Worm (Caenorhabditis elegans): Measurements from ENCODE around the gene faah-5.

Gene faah-5

DNA sequence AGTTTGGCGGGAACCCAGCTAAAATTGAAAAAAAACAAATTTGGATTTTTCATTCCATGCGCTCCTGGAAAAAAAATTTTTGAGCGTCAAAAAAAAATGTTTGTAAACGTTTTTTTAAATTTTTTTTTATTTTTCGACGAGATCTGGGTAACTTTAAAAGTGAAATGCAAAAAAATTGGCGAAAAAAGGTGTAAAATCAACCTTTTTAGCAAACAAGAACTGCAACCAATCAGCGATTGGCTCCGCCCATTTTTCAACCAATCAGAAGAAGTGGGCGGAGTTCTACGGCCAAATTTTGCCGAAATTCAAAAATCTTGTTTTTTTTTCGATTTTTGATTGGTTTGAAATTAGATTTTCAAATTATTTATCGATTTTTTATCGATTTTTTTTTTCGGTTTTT, 4.3 kb upstream of the faah-5 start:
- TF ChIP-seq daf-16 (GFP tag; optimal IDR thresholded peaks at IDR 0.05) (no peak), daf-16 (tag; optimal IDR thresholded peaks at IDR 0.05) (no peak), ceh-28 (tag; optimal IDR thresholded peaks at IDR 0.05) (peak; percentile 3), lin-39 (tag; optimal IDR thresholded peaks at IDR 0.05) (no peak)

DNA sequence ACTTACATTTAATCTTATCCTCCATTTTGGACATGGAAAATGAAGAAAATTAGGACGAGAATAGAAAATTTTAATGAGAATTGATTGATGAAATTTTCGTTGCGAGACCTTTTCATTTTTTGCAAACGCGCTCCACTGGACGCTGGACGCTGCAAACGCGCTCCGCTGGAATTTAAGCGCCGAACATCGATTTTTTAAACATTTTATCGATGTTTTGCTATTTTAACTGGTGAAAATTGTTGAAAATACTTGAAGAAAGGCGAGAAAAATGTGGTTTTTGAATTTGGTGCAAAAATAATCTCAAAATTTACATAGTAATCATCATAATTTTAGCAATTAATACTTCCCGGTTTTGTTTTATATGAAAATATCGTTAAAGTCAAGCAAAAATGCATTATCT, 1.7 kb upstream of the faah-5 start, which contains the start of gene Y56A3A.41:
Y56A3A.41 (minus strand) TSS at position 101 of the 400 bp plus-strand sequence.
- TF ChIP-seq ceh-20 (GFP tag; IDR thresholded peaks at IDR 0.05): no peak

- peak; percentile 81 for TF ChIP-seq set-16 (GFP tag; IDR thresholded peaks at IDR 0.05)
Measured at ce11 chrIII:11883694-11884093, 7.5 kb downstream of the faah-5 start, which contains the start of gene fbxb-22. Gene fbxb-22, minus strand, starts transcription at chrIII:11883754.

DNA sequence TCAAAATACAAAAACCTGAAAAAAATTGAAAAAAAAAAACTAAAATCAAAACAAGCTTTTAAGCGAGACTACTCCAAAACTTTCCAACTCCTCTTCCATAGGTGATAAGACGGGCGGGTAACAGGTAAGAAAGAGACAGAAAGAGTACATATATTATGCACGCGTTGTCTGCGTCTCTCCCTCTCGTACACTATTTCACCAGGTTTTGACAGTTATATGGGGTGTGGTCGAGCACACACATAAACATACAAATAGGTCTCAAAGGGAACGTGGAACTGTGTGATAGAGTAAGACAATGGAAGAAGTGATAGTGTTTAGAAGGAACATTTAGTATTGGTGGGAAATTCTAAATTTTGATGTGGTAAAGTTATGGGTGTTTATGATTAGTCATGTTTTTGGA, 9.7 kb downstream of the faah-5 start:
- TF ChIP-seq nhr-41 (GFP tag; IDR thresholded peaks at IDR 0.05): 0 out of 2 replicates have a peak, but pooled peaks have one; percentile 9
- TF ChIP-seq pha-4 (GFP tag; IDR thresholded peaks at IDR 0.05): no peak
- no peak for TF ChIP-seq pha-4 (tag; optimal IDR thresholded peaks at IDR 0.05)
- peak; percentile 90 for TF ChIP-seq pqm-1 (tag; optimal IDR thresholded peaks at IDR 0.05)
- no peak for TF ChIP-seq lin-1 (GFP tag; IDR thresholded peaks at IDR 0.05)
- TF ChIP-seq dmd-8 (GFP tag; IDR thresholded peaks at IDR 0.05): no peak
- no peak for TF ChIP-seq nhr-102 (tag; optimal IDR thresholded peaks at IDR 0.05)
- peak in 1 of 2 experiments; percentile 41 for TF ChIP-seq unc-62 (GFP tag; optimal IDR thresholded peaks at IDR 0.05 in 1 of 2)
- TF ChIP-seq unc-62 (tag; optimal IDR thresholded peaks at IDR 0.05): no peak
- TF ChIP-seq F26F4.8 (GFP tag; conservative IDR thresholded peaks at IDR 0.05): no peak
- peak; percentile 11 for TF ChIP-seq mes-2 (tag; optimal IDR thresholded peaks at IDR 0.05; ENCODE audit: poor library complexity, severe bottlenecking)
- peak; percentile 83 for TF ChIP-seq nhr-28 (tag; optimal IDR thresholded peaks at IDR 0.05)
- TF ChIP-seq tag-97 (GFP tag; IDR thresholded peaks at IDR 0.05): no peak
- TF ChIP-seq lsy-2 (tag; optimal IDR thresholded peaks at IDR 0.05): no peak
- no peak for TF ChIP-seq zag-1 (tag; optimal IDR thresholded peaks at IDR 0.05)
- TF ChIP-seq nhr-48 (tag; optimal IDR thresholded peaks at IDR 0.05): no peak
- peak; percentile 76 for TF ChIP-seq hlh-11 (tag; optimal IDR thresholded peaks at IDR 0.05)
- TF ChIP-seq nhr-111 (GFP tag; optimal IDR thresholded peaks at IDR 0.05): no peak
- TF ChIP-seq php-3 (GFP tag; IDR thresholded peaks at IDR 0.05): peak; percentile 82
- TF ChIP-seq hif-1 (tag; optimal IDR thresholded peaks at IDR 0.05): peak in 1 of 2 experiments; percentile 5
- peak; percentile 85 for TF ChIP-seq dve-1 (tag; optimal IDR thresholded peaks at IDR 0.05; ENCODE audit: insufficient read depth)
- peak; percentile 63 for TF ChIP-seq dmd-6 (GFP tag; IDR thresholded peaks at IDR 0.05)
- no peak for TF ChIP-seq daf-16 (GFP tag; optimal IDR thresholded peaks at IDR 0.05)
- peak; percentile 94 for TF ChIP-seq daf-16 (tag; optimal IDR thresholded peaks at IDR 0.05)
- TF ChIP-seq snpc-4 (tag; optimal IDR thresholded peaks at IDR 0.05): no peak
- no peak for TF ChIP-seq vab-7 (GFP tag; IDR thresholded peaks at IDR 0.05)
- no peak for TF ChIP-seq spr-1 (tag; optimal IDR thresholded peaks at IDR 0.05)

DNA sequence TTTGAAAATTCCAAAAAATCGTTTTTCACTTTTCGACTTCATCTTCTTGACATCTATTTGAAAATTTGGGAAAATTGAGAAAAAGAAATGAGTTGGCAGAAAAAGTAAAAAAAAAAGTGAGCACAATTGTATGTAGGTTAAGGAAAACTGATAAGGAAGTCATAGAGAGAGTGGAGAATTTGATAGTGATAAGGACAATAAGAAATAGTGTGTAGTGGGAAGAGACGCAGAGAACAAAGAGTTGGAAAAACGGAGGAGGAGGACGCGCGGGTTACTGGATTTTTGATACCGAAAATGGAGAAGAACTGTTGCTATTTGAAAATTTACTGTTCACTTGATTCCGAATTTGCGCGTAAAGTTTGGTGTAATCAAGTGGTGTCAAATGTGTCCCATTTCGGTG, 12.5 kb downstream of the faah-5 start, which contains the start of gene Y56A3A.6:
Y56A3A.6 (minus strand) TSS at position 53 of the 400 bp plus-strand sequence.
- TF ChIP-seq nhr-102 (tag; optimal IDR thresholded peaks at IDR 0.05): no peak
- TF ChIP-seq daf-19 (GFP tag; conservative IDR thresholded peaks at IDR 0.05): no peak
- 0 out of 2 replicates have a peak, but pooled peaks have one; percentile 9 for TF ChIP-seq dmd-6 (GFP tag; IDR thresholded peaks at IDR 0.05)
- peak; percentile 48 for TF ChIP-seq dve-1 (tag; optimal IDR thresholded peaks at IDR 0.05; ENCODE audit: insufficient read depth)
- TF ChIP-seq set-16 (GFP tag; IDR thresholded peaks at IDR 0.05): no peak
- no peak for TF ChIP-seq lin-39 (tag; optimal IDR thresholded peaks at IDR 0.05)
- TF ChIP-seq duxl-1 (tag; optimal IDR thresholded peaks at IDR 0.05; ENCODE audit: poor library complexity): no peak
- no peak for TF ChIP-seq F37D6.2 (tag; optimal IDR thresholded peaks at IDR 0.05)
- TF ChIP-seq jun-1 (tag; optimal IDR thresholded peaks at IDR 0.05): no peak
- no peak for TF ChIP-seq spr-3 (GFP tag; optimal IDR thresholded peaks at IDR 0.05)
- no peak for TF ChIP-seq F10B5.3 (tag; optimal IDR thresholded peaks at IDR 0.05)
- TF ChIP-seq R02D3.7 (tag; optimal IDR thresholded peaks at IDR 0.05): no peak
- no peak for TF ChIP-seq saeg-2 (GFP tag; IDR thresholded peaks at IDR 0.05)
- no peak for TF ChIP-seq spr-1 (tag; optimal IDR thresholded peaks at IDR 0.05)
- TF ChIP-seq lin-29 (GFP tag; IDR thresholded peaks at IDR 0.05): no peak
- peak; percentile 8 for TF ChIP-seq hlh-11 (tag; optimal IDR thresholded peaks at IDR 0.05)
- TF ChIP-seq daf-16 (GFP tag; optimal IDR thresholded peaks at IDR 0.05): no peak
- TF ChIP-seq daf-16 (tag; optimal IDR thresholded peaks at IDR 0.05): peak; percentile 39
- no peak for TF ChIP-seq fkh-10 (GFP tag; optimal IDR thresholded peaks at IDR 0.05)
- TF ChIP-seq nhr-237 (tag; optimal IDR thresholded peaks at IDR 0.05): no peak
- TF ChIP-seq unc-62 (GFP tag; optimal IDR thresholded peaks at IDR 0.05 in 1 of 2): no peak
- TF ChIP-seq unc-62 (tag; optimal IDR thresholded peaks at IDR 0.05): no peak
- TF ChIP-seq pqm-1 (tag; optimal IDR thresholded peaks at IDR 0.05): peak; percentile 87
- no peak for TF ChIP-seq ztf-7 (tag; optimal IDR thresholded peaks at IDR 0.05)

All from whole organism, L4 larva.